Worm (Caenorhabditis elegans) whole organism, L2 larva: ENCODE measurements around the gene srw-22.

Experiments used
- mdl-1 ChIP-seq, 2 experiments: fragments of 150-350 bp in 1 of 2; sonication (generic microtip) in 1 of 2; optimal IDR thresholded peaks; 2 replicates each; lab custom pipeline; 2017; ENCODE audit warnings: missing biosample characterization in 2 of 2, missing genetic modification characterization in 2 of 2
- nhr-10 ChIP-seq: sonication (generic microtip); optimal IDR thresholded peaks from 2 replicates; lab custom pipeline; 2017; ENCODE audit warnings: missing biosample characterization, missing genetic modification characterization
- nhr-11 ChIP-seq: fragments of 150-350 bp; optimal IDR thresholded peaks from 2 replicates; lab custom pipeline; 2014; ENCODE audit warnings: missing biosample characterization, missing genetic modification characterization
- sma-3 ChIP-seq: sonication (generic microtip); optimal IDR thresholded peaks from 2 replicates; lab custom pipeline; 2016; ENCODE audit warnings: missing genetic modification reagents, missing genetic modification characterization, missing compliant biosample characterization
- snpc-4 ChIP-seq: fragments of 150-350 bp; optimal IDR thresholded peaks from 2 replicates; lab custom pipeline; 2014; ENCODE audit warnings: missing biosample characterization, missing genetic modification characterization
- ztf-1 ChIP-seq: fragments of 200-800 bp; sonication (Bioruptor generic); conservative IDR thresholded peaks from 2 replicates; pipeline ENCODE4 v1.3.6; 2022; ENCODE audit warnings: missing genetic modification characterization, missing compliant biosample characterization

srw-22 gene

ce11 chrV:15318638-15319037, 50.2 kb downstream of the srw-22 start, which contains the start of gene nhr-291 (continued):
- TF ChIP-seq nhr-10 (no peak), ztf-1 (GFP tag; lab: Robert Waterston, UW) (no peak), mdl-1 (tag; optimal IDR thresholded peaks at IDR 0.05; lab: Kevin White, UChicago) (no peak), sma-3 (GFP tag; lab: Kevin White, UChicago) (peak; percentile 11), nhr-11 (tag; lab: Kevin White, UChicago) (no peak), snpc-4 (tag; lab: Kevin White, UChicago) (no peak)
